Worm (Caenorhabditis elegans): ENCODE results near the gene ceh-100.

DNA sequence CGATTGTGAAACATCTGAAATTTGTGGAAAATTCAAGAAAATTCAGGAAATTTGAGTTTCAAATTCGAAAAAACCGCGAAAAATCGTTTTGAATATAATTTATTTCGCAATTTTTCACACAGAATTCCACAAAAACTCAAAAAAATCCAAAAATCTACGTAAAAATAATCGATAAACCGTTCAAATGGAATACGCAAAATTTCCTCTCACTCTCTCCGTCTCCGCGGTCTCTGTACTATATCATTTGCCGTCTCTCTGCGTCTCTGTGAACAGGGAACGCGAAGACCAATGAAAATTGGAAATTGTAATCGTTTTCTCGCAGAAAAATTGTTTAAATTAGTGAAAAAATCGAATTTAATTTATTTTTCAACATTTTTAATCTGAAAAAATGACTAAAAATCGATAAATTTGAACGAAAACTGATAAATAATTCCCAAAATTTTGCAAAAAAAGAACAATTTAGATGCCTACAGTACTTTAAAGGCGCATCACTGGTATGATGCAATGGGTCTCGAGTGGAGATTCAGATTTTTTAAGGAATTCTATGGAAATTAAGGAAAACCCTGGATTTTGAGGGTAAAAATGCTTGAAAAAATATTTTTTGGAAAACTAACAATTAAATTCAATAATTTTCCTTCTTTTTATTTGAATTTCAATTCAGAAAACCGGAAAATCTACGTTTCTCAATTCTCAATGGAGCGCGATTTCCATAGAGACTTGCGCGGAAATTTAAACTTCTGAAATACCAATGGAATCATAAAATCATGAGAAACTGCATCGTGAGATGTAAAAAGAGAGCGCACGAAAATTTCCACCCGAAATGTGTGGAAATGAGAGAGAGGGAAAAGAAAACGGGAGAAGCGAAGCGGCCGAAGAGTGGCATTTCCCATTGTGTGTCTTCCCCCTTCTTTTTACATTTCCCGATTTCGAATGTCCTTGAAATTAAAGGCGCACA is at the start of gene ceh-100, which contains the start of gene lips-15:
- TF ChIP-seq ama-1 (optimal IDR thresholded peaks at IDR 0.05) (no peak), daf-12 (tag; optimal IDR thresholded peaks at IDR 0.05) (no peak), jun-1 (tag; optimal IDR thresholded peaks at IDR 0.05) (no peak), R02D3.7 (tag; optimal IDR thresholded peaks at IDR 0.05) (no peak), nhr-28 (tag; optimal IDR thresholded peaks at IDR 0.05) (no peak), lin-39 (tag; optimal IDR thresholded peaks at IDR 0.05) (no peak), egl-27 (tag; optimal IDR thresholded peaks at IDR 0.05) (no peak)

Measured in whole organism, L4 larva.